Worm (Caenorhabditis elegans) whole organism, late embryonic: Measurements from ENCODE around the gene pgl-2.

Experiments used
- dve-1 ChIP-seq: sonication (generic microtip); optimal IDR thresholded peaks from 2 replicates; lab custom pipeline; 2017; ENCODE audit warnings: antibody characterized with exemption, mild to moderate bottlenecking, missing genetic modification characterization, missing compliant biosample characterization
- elt-2 ChIP-seq: sonication (generic microtip); optimal IDR thresholded peaks from 2 replicates; lab custom pipeline; 2016; ENCODE audit warnings: missing genetic modification reagents, missing genetic modification characterization, missing compliant biosample characterization
- unc-55 ChIP-seq: sonication (generic microtip); optimal IDR thresholded peaks from 2 replicates; lab custom pipeline; 2017; ENCODE audit warnings: missing biosample characterization, missing genetic modification reagents, missing genetic modification characterization

DNA sequence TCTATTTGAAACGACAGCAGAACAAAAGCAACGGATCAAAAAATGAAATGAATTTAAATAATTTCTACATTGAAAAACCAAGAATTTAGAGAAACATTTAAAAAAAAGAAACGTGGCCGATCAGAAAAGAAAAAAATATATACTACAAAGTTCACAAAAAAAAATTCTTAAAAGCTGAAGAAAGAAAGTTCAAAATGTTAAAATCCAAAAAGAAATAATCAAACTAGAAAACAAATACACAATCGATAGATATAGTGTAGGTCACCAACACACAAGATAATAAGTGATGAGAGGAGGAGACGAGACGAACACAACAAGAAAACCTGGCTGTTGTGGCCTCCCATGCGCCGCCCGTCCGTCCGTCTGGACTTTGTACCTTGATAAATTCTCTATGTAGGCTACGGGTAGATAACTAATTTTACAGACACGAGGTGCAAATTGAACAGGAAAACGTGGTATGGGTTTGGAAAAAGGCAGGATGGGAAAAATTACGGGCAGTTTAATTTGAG is 13.3 kb upstream of the pgl-2 start, which contains the start of gene hadb-1:
- TF ChIP-seq unc-55 (GFP tag; lab: Kevin White, UChicago) (peak; percentile 22), dve-1 (no peak), elt-2 (tag; lab: Kevin White, UChicago) (peak; percentile 47)
